Worm (Caenorhabditis elegans) whole organism, young adult: Measurements from ENCODE around the gene unc-10.

ENCODE experiments used
- B0019.2 ChIP-seq: fragments of 200-800 bp; sonication (Bioruptor generic); conservative IDR thresholded peaks from 2 replicates; pipeline ENCODE4 v1.3.6; 2022; ENCODE audit warnings: missing genetic modification reagents, missing genetic modification characterization, missing compliant biosample characterization
- B0336.3 ChIP-seq: fragments of 200-800 bp; sonication (Bioruptor generic); IDR thresholded peaks from 2 replicates; pipeline ENCODE4 v1.3.6; 2022; ENCODE audit warnings: missing genetic modification characterization, missing compliant biosample characterization
- C06A6.2 ChIP-seq: fragments of 200-800 bp; sonication (Bioruptor generic); conservative IDR thresholded peaks from 2 replicates; pipeline ENCODE4 v1.3.6; 2022; ENCODE audit warnings: missing genetic modification characterization, missing compliant biosample characterization
- F22D6.2 ChIP-seq: sonication (generic microtip); optimal IDR thresholded peaks from 2 replicates; lab custom pipeline; 2016; ENCODE audit warnings: mild to moderate bottlenecking, missing genetic modification characterization, missing compliant biosample characterization
- F33H1.4 ChIP-seq: fragments of 200-800 bp; sonication (Bioruptor generic); IDR thresholded peaks from 2 replicates; pipeline ENCODE4 v1.3.6; 2022; ENCODE audit warnings: missing genetic modification reagents, missing genetic modification characterization, missing compliant biosample characterization
- F39B2.1 ChIP-seq: fragments of 200-800 bp; sonication (Bioruptor generic); IDR thresholded peaks from 2 replicates; pipeline ENCODE4 v1.3.6; 2022; ENCODE audit warnings: missing genetic modification reagents, missing genetic modification characterization, missing compliant biosample characterization
- F49E8.2 ChIP-seq: sonication (generic microtip); optimal IDR thresholded peaks from 3 replicates; lab custom pipeline; 2017; ENCODE audit warnings: missing genetic modification characterization, mild to moderate bottlenecking, missing compliant biosample characterization, antibody characterized with exemption, moderate library complexity; ENCODE audit not compliant: insufficient read depth
- F52B5.7 ChIP-seq: sonication (generic microtip); optimal IDR thresholded peaks from 2 replicates; lab custom pipeline; 2016; ENCODE audit warnings: mild to moderate bottlenecking, missing genetic modification characterization, missing compliant biosample characterization
- K11D2.4 ChIP-seq: fragments of 200-800 bp; sonication (Bioruptor generic); IDR thresholded peaks from 2 replicates; pipeline ENCODE4 v1.3.6; 2022; ENCODE audit warnings: missing genetic modification reagents, missing genetic modification characterization, missing compliant biosample characterization
- T07F8.4 ChIP-seq: sonication (generic microtip); optimal IDR thresholded peaks from 2 replicates; lab custom pipeline; 2016; ENCODE audit warnings: mild to moderate bottlenecking, missing genetic modification characterization, moderate library complexity, missing compliant biosample characterization
- Y56A3A.18 ChIP-seq: fragments of 200-800 bp; sonication (Bioruptor generic); IDR thresholded peaks from 2 replicates; pipeline ENCODE4 v1.3.6; 2022; ENCODE audit warnings: missing genetic modification reagents, missing genetic modification characterization, missing compliant biosample characterization
- Y67H2A.10 ChIP-seq: fragments of 200-800 bp; sonication (Bioruptor generic); conservative IDR thresholded peaks from 2 replicates; pipeline ENCODE4 v1.3.6; 2022; ENCODE audit warnings: missing genetic modification reagents, missing genetic modification characterization, missing compliant biosample characterization
- Y79H2A.3 ChIP-seq: fragments of 200-800 bp; sonication (Bioruptor generic); conservative IDR thresholded peaks from 2 replicates; pipeline ENCODE4 v1.3.6; 2022; ENCODE audit warnings: missing genetic modification reagents, missing genetic modification characterization, missing compliant biosample characterization
- ZK185.1 ChIP-seq: sonication (generic microtip); optimal IDR thresholded peaks from 2 replicates; lab custom pipeline; 2016; ENCODE audit warnings: mild to moderate bottlenecking, missing genetic modification characterization, missing compliant biosample characterization; ENCODE audit not compliant: poor library complexity, severe bottlenecking
- akir-1 ChIP-seq: fragments of 200-800 bp; sonication (Bioruptor generic); optimal IDR thresholded peaks from 2 replicates; lab custom pipeline; 2018; ENCODE audit warnings: mild to moderate bottlenecking, missing genetic modification characterization, moderate library complexity, missing compliant biosample characterization
- ama-1 ChIP-seq, 3 experiments: fragments of 150-350 bp in 1 of 3; sonication (generic microtip) in 2 of 3; optimal IDR thresholded peaks; 2 replicates each; lab custom pipeline; 2014 to 2018; ENCODE audit warnings: missing biosample characterization in 2 of 3, missing genetic modification characterization in 2 of 3, missing genetic modification reagents in 2 of 3
- aptf-2 ChIP-seq: fragments of 200-800 bp; sonication (Bioruptor generic); conservative IDR thresholded peaks from 2 replicates; pipeline ENCODE4 v1.3.6; 2022; ENCODE audit warnings: missing genetic modification reagents, missing genetic modification characterization, missing compliant biosample characterization
- aptf-3 ChIP-seq: fragments of 200-800 bp; sonication (Bioruptor generic); IDR thresholded peaks from 2 replicates; pipeline ENCODE4 v1.3.6; 2022; ENCODE audit warnings: missing genetic modification characterization, missing compliant biosample characterization
- attf-3 ChIP-seq: fragments of 200-800 bp; sonication (Bioruptor generic); conservative IDR thresholded peaks from 2 replicates; pipeline ENCODE4 v1.3.6; 2022; ENCODE audit warnings: missing genetic modification reagents, missing genetic modification characterization, missing compliant biosample characterization
- attf-5 ChIP-seq: fragments of 200-800 bp; sonication (Bioruptor generic); optimal IDR thresholded peaks from 2 replicates; lab custom pipeline; 2018; ENCODE audit warnings: mild to moderate bottlenecking, missing genetic modification characterization, missing compliant biosample characterization
- attf-6 ChIP-seq: fragments of 200-800 bp; sonication (Bioruptor generic); IDR thresholded peaks from 2 replicates; pipeline ENCODE4 v1.3.6; 2022; ENCODE audit warnings: missing genetic modification reagents, missing genetic modification characterization, missing compliant biosample characterization
- bed-1 ChIP-seq: fragments of 200-800 bp; sonication (Bioruptor generic); IDR thresholded peaks from 2 replicates; pipeline ENCODE4 v1.3.6; 2022; ENCODE audit warnings: missing genetic modification reagents, missing genetic modification characterization, missing compliant biosample characterization
- ceh-79 ChIP-seq: sonication (generic microtip); optimal IDR thresholded peaks from 2 replicates; lab custom pipeline; 2017; ENCODE audit warnings: mild to moderate bottlenecking, missing genetic modification characterization, missing compliant biosample characterization
- dpff-1 ChIP-seq: sonication (generic microtip); optimal IDR thresholded peaks from 2 replicates; lab custom pipeline; 2017; ENCODE audit warnings: mild to moderate bottlenecking, missing genetic modification characterization, missing compliant biosample characterization
- egl-18 ChIP-seq: fragments of 200-800 bp; sonication (Bioruptor generic); IDR thresholded peaks from 2 replicates; pipeline ENCODE4 v1.3.6; 2022; ENCODE audit warnings: missing genetic modification reagents, missing genetic modification characterization, missing compliant biosample characterization
- fkh-3 ChIP-seq: sonication (generic microtip); optimal IDR thresholded peaks from 2 replicates; lab custom pipeline; 2016; ENCODE audit warnings: mild to moderate bottlenecking, missing genetic modification characterization, missing compliant biosample characterization
- gei-17 ChIP-seq: fragments of 200-800 bp; sonication (Bioruptor generic); optimal IDR thresholded peaks from 2 replicates; lab custom pipeline; 2018; ENCODE audit warnings: mild to moderate bottlenecking, missing genetic modification characterization, missing compliant biosample characterization
- him-1 ChIP-seq: sonication (generic microtip); optimal IDR thresholded peaks from 2 replicates; lab custom pipeline; 2016; ENCODE audit warnings: missing genotype, missing genetic modification reagents, missing genetic modification characterization, missing compliant biosample characterization
- hlh-26 ChIP-seq: fragments of 200-800 bp; sonication (Bioruptor generic); conservative IDR thresholded peaks from 2 replicates; pipeline ENCODE4 v1.3.6; 2022; ENCODE audit warnings: missing genetic modification reagents, missing genetic modification characterization, missing compliant biosample characterization
- hrde-1 ChIP-seq: sonication (generic microtip); optimal IDR thresholded peaks from 2 replicates; lab custom pipeline; 2016; ENCODE audit warnings: missing genetic modification characterization, mild to moderate bottlenecking, missing compliant biosample characterization, moderate library complexity, missing genotype, missing genetic modification reagents, borderline replicate concordance
- let-526 ChIP-seq: fragments of 200-800 bp; sonication (Bioruptor generic); IDR thresholded peaks from 2 replicates; pipeline ENCODE4 v1.3.6; 2022; ENCODE audit warnings: missing genetic modification reagents, missing genetic modification characterization, missing compliant biosample characterization
- let-607 ChIP-seq, 2 experiments: fragments of 200-800 bp in 1 of 2; sonication (Bioruptor generic) in 1 of 2; sonication (generic microtip) in 1 of 2; optimal IDR thresholded peaks; 2 replicates each; lab custom pipeline; 2016 to 2018; ENCODE audit warnings: mild to moderate bottlenecking in 2 of 2, missing compliant biosample characterization in 2 of 2, missing genetic modification characterization in 2 of 2, moderate library complexity in 2 of 2, missing genotype in 1 of 2
- lin-54 ChIP-seq: fragments of 200-800 bp; sonication (Bioruptor generic); optimal IDR thresholded peaks from 2 replicates; lab custom pipeline; 2018; ENCODE audit warnings: mild to moderate bottlenecking, missing genetic modification characterization, missing compliant biosample characterization
- lsy-27 ChIP-seq: sonication (generic microtip); optimal IDR thresholded peaks from 2 replicates; lab custom pipeline; 2017; ENCODE audit warnings: missing genetic modification characterization, mild to moderate bottlenecking, missing compliant biosample characterization, antibody characterized with exemption, missing genotype, borderline replicate concordance; ENCODE audit not compliant: insufficient read depth
- madf-10 ChIP-seq: sonication (generic microtip); optimal IDR thresholded peaks from 2 replicates; lab custom pipeline; 2016; ENCODE audit warnings: mild to moderate bottlenecking, missing genetic modification characterization, missing compliant biosample characterization
- madf-3 ChIP-seq: fragments of 200-800 bp; sonication (Bioruptor generic); IDR thresholded peaks from 2 replicates; pipeline ENCODE4 v1.3.6; 2022; ENCODE audit warnings: missing genetic modification reagents, missing genetic modification characterization, missing compliant biosample characterization
- nfya-2 ChIP-seq: fragments of 200-800 bp; sonication (Bioruptor generic); IDR thresholded peaks from 2 replicates; pipeline ENCODE4 v1.3.6; 2022; ENCODE audit warnings: missing genetic modification reagents, missing genetic modification characterization, missing compliant biosample characterization
- nhr-179 ChIP-seq: sonication (generic microtip); optimal IDR thresholded peaks from 2 replicates; lab custom pipeline; 2016; ENCODE audit warnings: mild to moderate bottlenecking, missing genetic modification characterization, missing compliant biosample characterization
- nhr-80 ChIP-seq: sonication (generic microtip); optimal IDR thresholded peaks from 2 replicates; lab custom pipeline; 2016; ENCODE audit warnings: missing genetic modification characterization, missing compliant biosample characterization
- somi-1 ChIP-seq: fragments of 200-800 bp; sonication (Bioruptor generic); optimal IDR thresholded peaks from 2 replicates; lab custom pipeline; 2018; ENCODE audit warnings: mild to moderate bottlenecking, missing genetic modification characterization, missing compliant biosample characterization
- tlf-1 ChIP-seq: fragments of 200-800 bp; sonication (Bioruptor generic); optimal IDR thresholded peaks from 2 replicates; lab custom pipeline; 2018; ENCODE audit warnings: mild to moderate bottlenecking, missing genetic modification characterization, missing compliant biosample characterization
- zim-3 ChIP-seq: sonication (generic microtip); optimal IDR thresholded peaks from 2 replicates; lab custom pipeline; 2017; ENCODE audit warnings: mild to moderate bottlenecking, missing genetic modification characterization, moderate library complexity, missing compliant biosample characterization
- ztf-22 ChIP-seq: fragments of 200-800 bp; sonication (Bioruptor generic); optimal IDR thresholded peaks from 2 replicates; lab custom pipeline; 2018; ENCODE audit warnings: mild to moderate bottlenecking, missing genetic modification characterization, moderate library complexity, missing compliant biosample characterization
- ztf-25 ChIP-seq: fragments of 200-800 bp; sonication (Bioruptor generic); IDR thresholded peaks from 2 replicates; pipeline ENCODE4 v1.3.6; 2022; ENCODE audit warnings: missing genetic modification reagents, missing genetic modification characterization, missing compliant biosample characterization
- ztf-26 ChIP-seq: sonication (generic microtip); optimal IDR thresholded peaks from 2 replicates; lab custom pipeline; 2017; ENCODE audit warnings: missing genetic modification characterization, missing compliant biosample characterization
- ztf-28 ChIP-seq: fragments of 200-800 bp; sonication (Bioruptor generic); IDR thresholded peaks from 2 replicates; pipeline ENCODE4 v1.3.6; 2022; ENCODE audit warnings: missing genetic modification reagents, missing genetic modification characterization, missing compliant biosample characterization
- ztf-3 ChIP-seq: fragments of 200-800 bp; sonication (Bioruptor generic); optimal IDR thresholded peaks from 2 replicates; lab custom pipeline; 2018; ENCODE audit warnings: mild to moderate bottlenecking, missing genetic modification characterization, missing compliant biosample characterization

Gene unc-10

ce11 chrX:7323604-7324003 lies 43.5 kb upstream of the unc-10 start (continued):
- TF ChIP-seq aptf-3 (GFP tag; lab: Robert Waterston, UW) (no peak), hrde-1 (tag; lab: Kevin White, UChicago) (peak; percentile 44), Y79H2A.3 (no peak), C06A6.2 (GFP tag; lab: Robert Waterston, UW) (no peak), lin-54 (GFP tag; lab: Kevin White, UChicago) (no peak), nfya-2 (no peak), let-607 (tag; optimal IDR thresholded peaks at IDR 0.05; lab: Kevin White, UChicago) (peak in 1 of 2 experiments; percentile 8), F49E8.2 (tag; lab: Kevin White, UChicago) (peak; percentile 14), ztf-22 (GFP tag; lab: Kevin White, UChicago) (peak; percentile 21), madf-10 (tag; lab: Kevin White, UChicago) (peak; percentile 50), Y56A3A.18 (GFP tag; lab: Robert Waterston, UW) (peak; percentile 82), ama-1 (optimal IDR thresholded peaks at IDR 0.05; lab: Kevin White, UChicago) (no peak), ama-1 (GFP tag; optimal IDR thresholded peaks at IDR 0.05; lab: Kevin White, UChicago) (peak in 1 of 2 experiments; percentile 25), madf-3 (GFP tag; lab: Robert Waterston, UW) (0 out of 2 replicates have a peak, but pooled peaks have one; percentile 63), ztf-25 (GFP tag; lab: Robert Waterston, UW) (peak; percentile 71; the same call in 1 of the 2 replicates), somi-1 (GFP tag; lab: Kevin White, UChicago) (peak; percentile 14), K11D2.4 (GFP tag; lab: Robert Waterston, UW) (no peak), F39B2.1 (no peak), F52B5.7 (tag; lab: Kevin White, UChicago) (peak; percentile 17), akir-1 (GFP tag; lab: Kevin White, UChicago) (no peak), hlh-26 (GFP tag; lab: Robert Waterston, UW) (no peak), B0019.2 (GFP tag; lab: Robert Waterston, UW) (no peak), lsy-27 (tag; lab: Kevin White, UChicago) (peak; percentile 36), F22D6.2 (tag; lab: Kevin White, UChicago) (no peak), ZK185.1 (tag; lab: Kevin White, UChicago) (peak; percentile 32), ztf-28 (GFP tag; lab: Robert Waterston, UW) (no peak), attf-6 (0 out of 2 replicates have a peak, but pooled peaks have one; percentile 47), let-526 (GFP tag; lab: Robert Waterston, UW) (no peak), attf-3 (GFP tag; lab: Robert Waterston, UW) (no peak), ztf-26 (peak; percentile 50), zim-3 (tag; lab: Kevin White, UChicago) (peak; percentile 6), ceh-79 (no peak), nhr-179 (tag; lab: Kevin White, UChicago) (peak; percentile 63), T07F8.4 (tag; lab: Kevin White, UChicago) (peak; percentile 4), F33H1.4 (GFP tag; lab: Robert Waterston, UW) (no peak)
- TF ChIP-seq, all 124 proteins: peak for 61

- no peak for TF ChIP-seq nhr-80 (tag; lab: Kevin White, UChicago)
- TF ChIP-seq him-1 (tag; lab: Kevin White, UChicago): no peak
- no peak for TF ChIP-seq B0019.2 (GFP tag; lab: Robert Waterston, UW)
- no peak for TF ChIP-seq egl-18 (GFP tag; lab: Robert Waterston, UW)
- TF ChIP-seq tlf-1 (GFP tag; lab: Kevin White, UChicago): no peak
- TF ChIP-seq F39B2.1: no peak
- no peak for TF ChIP-seq dpff-1 (tag; lab: Kevin White, UChicago)
- no peak for TF ChIP-seq ztf-3 (GFP tag; lab: Kevin White, UChicago)
- no peak for TF ChIP-seq fkh-3 (tag; lab: Kevin White, UChicago)
- TF ChIP-seq ceh-79: no peak
- no peak for TF ChIP-seq gei-17 (GFP tag; lab: Kevin White, UChicago)
- no peak for TF ChIP-seq B0336.3 (GFP tag; lab: Robert Waterston, UW)
- no peak for TF ChIP-seq Y67H2A.10
- TF ChIP-seq attf-5 (GFP tag; lab: Kevin White, UChicago): no peak
- no peak for TF ChIP-seq aptf-2 (GFP tag; lab: Robert Waterston, UW)
- no peak for TF ChIP-seq bed-1 (GFP tag; lab: Robert Waterston, UW)
These were observed 42.2 kb upstream of the unc-10 start, which contains the start of gene T08A9.13 for ce11 chrX:7322323-7322722. Gene T08A9.13, minus strand, starts transcription at chrX:7322423.
